Worm (Caenorhabditis elegans): ENCODE measurements around the gene srg-20.
"Not testable (repeated sequence)": the region's sequence is repeated elsewhere in the genome, so short reads cannot be mapped to it uniquely, and the experiment has no call there.

srg-20 gene

DNA sequence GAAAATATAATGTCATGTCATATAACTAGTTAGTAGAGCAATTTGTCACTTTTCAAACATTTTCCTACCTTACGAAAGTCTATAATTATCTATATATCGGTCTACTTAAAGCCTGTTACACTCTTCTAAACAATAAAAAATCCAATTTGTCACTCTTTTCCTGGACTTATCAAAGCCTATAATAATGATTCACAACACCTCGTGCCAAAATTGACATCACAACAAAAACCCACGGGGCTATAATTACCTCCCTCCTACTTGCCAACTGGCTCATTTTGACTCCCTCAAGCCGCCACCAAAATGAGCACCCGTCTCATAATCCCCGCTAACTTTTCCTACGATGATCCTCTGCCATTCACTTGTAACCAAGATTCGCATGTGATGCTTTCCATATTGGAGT, at the start of gene srg-20:
Gene srg-20 (plus strand): TSS at position 301 of the 400 bp plus-strand sequence.
- TF ChIP-seq ceh-36 (tag; optimal IDR thresholded peaks at IDR 0.05); hnd-1 (tag; optimal IDR thresholded peaks at IDR 0.05); ceh-13 (GFP tag; optimal IDR thresholded peaks at IDR 0.05): not testable (repeated sequence)

DNA sequence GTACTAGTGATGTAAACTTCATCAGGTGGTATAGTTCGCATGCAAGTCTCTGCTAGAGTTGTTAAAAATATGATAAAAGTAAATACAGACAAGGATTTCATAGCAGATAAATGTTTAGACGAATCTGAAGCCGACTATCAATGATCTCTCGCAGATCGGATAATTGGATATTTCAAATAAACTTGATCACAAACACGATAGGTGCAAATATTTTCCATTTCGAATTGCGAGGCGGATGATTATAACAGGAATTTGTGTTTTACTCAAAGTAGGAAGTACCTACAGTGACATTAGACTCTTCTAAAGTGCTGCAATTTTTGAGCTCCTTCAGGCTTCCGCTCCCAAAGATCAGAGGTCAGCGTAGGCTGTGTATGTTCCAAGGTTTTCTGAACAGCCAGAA, 46.6 kb upstream of the srg-20 start, which contains the start of gene T07H3.7:
Gene T07H3.7 (minus strand): TSS at position 101 of the 400 bp plus-strand sequence.
- TF ChIP-seq ets-7 (tag; optimal IDR thresholded peaks at IDR 0.05): no peak
- TF ChIP-seq flt-1 (GFP tag; IDR thresholded peaks at IDR 0.05): no peak
- no peak for TF ChIP-seq pes-1 (GFP tag; IDR thresholded peaks at IDR 0.05)
- no peak for TF ChIP-seq ama-1 (optimal IDR thresholded peaks at IDR 0.05)
- TF ChIP-seq hmbx-1 (tag; optimal IDR thresholded peaks at IDR 0.05): no peak
- no peak for TF ChIP-seq ceh-36 (tag; optimal IDR thresholded peaks at IDR 0.05)
- TF ChIP-seq ceh-13 (GFP tag; optimal IDR thresholded peaks at IDR 0.05): no peak
- no peak for TF ChIP-seq sea-1 (GFP tag; conservative IDR thresholded peaks at IDR 0.05)
- no peak for TF ChIP-seq scrt-1 (GFP tag; IDR thresholded peaks at IDR 0.05)
- no peak for TF ChIP-seq tra-4 (tag; optimal IDR thresholded peaks at IDR 0.05)
- no peak for TF ChIP-seq tbx-37 (GFP tag; conservative IDR thresholded peaks at IDR 0.05)
- no peak for TF ChIP-seq hnd-1 (tag; optimal IDR thresholded peaks at IDR 0.05)
- no peak for TF ChIP-seq F13C5.2 (tag; optimal IDR thresholded peaks at IDR 0.05)
- TF ChIP-seq B0310.2 (tag; optimal IDR thresholded peaks at IDR 0.05): no peak
- TF ChIP-seq aly-1 (tag; optimal IDR thresholded peaks at IDR 0.05): no peak
- TF ChIP-seq tbx-11 (GFP tag; IDR thresholded peaks at IDR 0.05): no peak
- no peak for TF ChIP-seq hmg-4 (GFP tag; optimal IDR thresholded peaks at IDR 0.05)

- TF ChIP-seq hmg-4 (GFP tag; optimal IDR thresholded peaks at IDR 0.05): no peak
- no peak for TF ChIP-seq B0310.2 (tag; optimal IDR thresholded peaks at IDR 0.05)
- no peak for TF ChIP-seq hmbx-1 (tag; optimal IDR thresholded peaks at IDR 0.05)
- no peak for TF ChIP-seq sea-1 (GFP tag; conservative IDR thresholded peaks at IDR 0.05)
- TF ChIP-seq ets-7 (tag; optimal IDR thresholded peaks at IDR 0.05): no peak
- TF ChIP-seq pes-1 (GFP tag; IDR thresholded peaks at IDR 0.05): no peak
- no peak for TF ChIP-seq ceh-36 (tag; optimal IDR thresholded peaks at IDR 0.05)
- no peak for TF ChIP-seq tbx-11 (GFP tag; IDR thresholded peaks at IDR 0.05)
- no peak for TF ChIP-seq flt-1 (GFP tag; IDR thresholded peaks at IDR 0.05)
- TF ChIP-seq tbx-37 (GFP tag; conservative IDR thresholded peaks at IDR 0.05): no peak
- TF ChIP-seq F13C5.2 (tag; optimal IDR thresholded peaks at IDR 0.05): no peak
- TF ChIP-seq ceh-13 (GFP tag; optimal IDR thresholded peaks at IDR 0.05): no peak
- TF ChIP-seq tra-4 (tag; optimal IDR thresholded peaks at IDR 0.05): no peak
- TF ChIP-seq scrt-1 (GFP tag; IDR thresholded peaks at IDR 0.05): no peak
- no peak for TF ChIP-seq aly-1 (tag; optimal IDR thresholded peaks at IDR 0.05)
- TF ChIP-seq ama-1 (optimal IDR thresholded peaks at IDR 0.05): no peak
- no peak for TF ChIP-seq hnd-1 (tag; optimal IDR thresholded peaks at IDR 0.05)
These were observed 41.4 kb upstream of the srg-20 start, which contains the start of gene clec-20 for ce11 chrII:1595137-1595536. Gene clec-20, minus strand, starts transcription at chrII:1595237.

DNA sequence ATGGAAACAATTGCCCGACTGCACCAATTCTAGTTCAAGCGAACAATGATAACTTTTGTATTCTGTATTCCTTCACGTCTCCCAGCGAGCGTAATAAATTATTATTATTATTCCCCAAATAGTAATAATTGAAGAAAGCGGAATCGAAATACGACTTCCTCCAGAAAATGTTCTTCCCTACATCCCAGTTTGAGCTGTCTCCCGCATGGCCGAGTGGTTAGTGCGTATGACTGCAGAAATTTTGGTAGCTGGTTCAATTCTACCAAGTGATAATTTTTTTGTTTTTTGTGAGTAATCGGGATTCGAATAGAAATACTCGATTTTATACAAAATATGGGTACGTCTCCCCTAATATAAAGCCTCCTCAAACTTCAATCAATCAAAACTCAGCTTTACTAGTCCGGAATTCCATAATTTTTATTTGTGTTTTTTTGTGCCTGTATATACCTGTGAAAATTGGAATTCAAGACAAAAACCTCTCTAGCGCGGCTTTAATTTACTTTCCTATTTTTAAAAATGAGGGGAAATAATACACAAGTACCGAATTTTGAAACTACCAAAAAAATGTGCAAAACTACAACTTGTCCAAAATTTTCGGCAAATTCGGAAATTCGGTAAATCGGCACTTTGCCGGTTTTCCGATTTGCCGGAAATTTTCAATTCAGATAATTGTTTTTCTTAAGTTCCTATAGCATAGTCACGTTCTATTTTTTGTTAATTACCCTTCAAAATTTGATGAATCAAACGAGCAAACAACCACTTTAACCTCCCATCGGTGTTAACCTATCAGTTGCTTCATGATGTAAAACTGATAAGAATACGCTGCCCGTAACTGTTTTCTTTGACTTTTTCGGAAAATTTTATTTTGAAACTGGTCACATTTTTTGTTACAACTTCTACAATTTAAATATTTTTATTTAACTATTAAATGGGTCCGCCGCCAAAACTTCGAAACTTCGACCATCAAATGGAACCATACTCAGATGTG, 39.1 kb upstream of the srg-20 start, which contains the start of gene bath-46:
Gene bath-46 (plus strand): TSS at position 806 of the 988 bp plus-strand sequence.
- TF ChIP-seq hmg-4 (GFP tag; optimal IDR thresholded peaks at IDR 0.05): no peak
- no peak for TF ChIP-seq flt-1 (GFP tag; IDR thresholded peaks at IDR 0.05)
- no peak for TF ChIP-seq F13C5.2 (tag; optimal IDR thresholded peaks at IDR 0.05)
- TF ChIP-seq scrt-1 (GFP tag; IDR thresholded peaks at IDR 0.05): no peak
- no peak for TF ChIP-seq ets-7 (tag; optimal IDR thresholded peaks at IDR 0.05)
- TF ChIP-seq tbx-37 (GFP tag; conservative IDR thresholded peaks at IDR 0.05): no peak
- no peak for TF ChIP-seq sea-1 (GFP tag; conservative IDR thresholded peaks at IDR 0.05)

ce11 chrII:1600661-1601060, 35.8 kb upstream of the srg-20 start, which contains the start of gene bath-26:
Gene bath-26, minus strand, starts transcription at chrII:1600761.
- no peak for TF ChIP-seq F13C5.2 (tag; optimal IDR thresholded peaks at IDR 0.05)
- no peak for TF ChIP-seq ama-1 (optimal IDR thresholded peaks at IDR 0.05)
- no peak for TF ChIP-seq ets-7 (tag; optimal IDR thresholded peaks at IDR 0.05)
- TF ChIP-seq flt-1 (GFP tag; IDR thresholded peaks at IDR 0.05): no peak
- no peak for TF ChIP-seq aly-1 (tag; optimal IDR thresholded peaks at IDR 0.05)
- no peak for TF ChIP-seq ceh-13 (GFP tag; optimal IDR thresholded peaks at IDR 0.05)
- TF ChIP-seq hmg-4 (GFP tag; optimal IDR thresholded peaks at IDR 0.05): no peak

DNA sequence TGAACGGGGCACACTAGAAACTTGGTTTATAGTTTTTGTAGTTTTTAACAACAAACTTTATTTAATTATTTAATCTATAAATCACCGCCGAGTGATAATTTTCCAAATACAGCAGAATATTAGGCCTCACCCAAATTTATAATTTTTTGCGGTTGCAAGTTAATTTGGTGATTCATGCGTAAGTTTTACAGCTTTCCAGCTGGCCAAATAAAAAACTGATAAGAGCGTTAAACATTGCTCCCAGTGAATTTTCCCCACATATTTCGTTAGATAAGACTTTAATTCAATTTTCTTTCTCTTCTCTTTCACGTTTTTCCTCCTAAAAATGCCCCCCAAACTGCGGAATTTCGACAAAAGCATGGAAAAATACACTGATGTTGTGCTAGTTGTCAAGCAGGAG, 35.0 kb upstream of the srg-20 start, which contains the start of gene bath-47:
Gene bath-47 (plus strand): TSS at position 305 of the 400 bp plus-strand sequence.
- TF ChIP-seq tra-4 (tag; optimal IDR thresholded peaks at IDR 0.05): no peak
- TF ChIP-seq aly-1 (tag; optimal IDR thresholded peaks at IDR 0.05): no peak
- TF ChIP-seq flt-1 (GFP tag; IDR thresholded peaks at IDR 0.05): no peak
- no peak for TF ChIP-seq hmg-4 (GFP tag; optimal IDR thresholded peaks at IDR 0.05)
- no peak for TF ChIP-seq tbx-11 (GFP tag; IDR thresholded peaks at IDR 0.05)

- TF ChIP-seq tbx-37 (GFP tag; conservative IDR thresholded peaks at IDR 0.05) (no peak), pes-1 (GFP tag; IDR thresholded peaks at IDR 0.05) (no peak), aly-1 (tag; optimal IDR thresholded peaks at IDR 0.05) (no peak)
These were observed 33.4 kb upstream of the srg-20 start for ce11 chrII:1603049-1603448.

DNA sequence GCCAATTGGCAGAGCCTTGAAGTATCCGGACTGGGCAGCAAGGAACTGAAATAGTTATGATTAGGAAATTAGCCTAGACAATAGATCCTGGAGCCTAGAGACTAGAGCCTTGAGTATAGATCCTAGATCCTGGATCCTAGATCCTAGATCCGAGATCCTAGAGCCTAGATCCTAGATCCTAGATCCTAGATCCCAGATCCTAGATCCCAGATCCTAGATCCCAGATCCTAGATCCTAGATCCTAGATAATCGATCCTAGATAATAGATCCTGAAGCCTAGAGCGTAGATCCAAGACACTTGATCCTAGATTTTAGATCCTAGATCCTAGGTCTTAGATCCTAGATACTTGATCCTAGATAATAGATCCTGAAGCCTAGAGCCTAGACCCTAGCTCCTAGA, 31.5 kb upstream of the srg-20 start:
- TF ChIP-seq ceh-13 (GFP tag; optimal IDR thresholded peaks at IDR 0.05) (no peak), hmg-4 (GFP tag; optimal IDR thresholded peaks at IDR 0.05) (no peak), pes-1 (GFP tag; IDR thresholded peaks at IDR 0.05) (no peak)

Data from whole organism, early embryonic.